Fruit fly (Drosophila melanogaster) whole organism, prepupa: ENCODE results near the gene CG31019.
A peak's percentile ranks its signal among the peaks of the same experiment; 100 is the strongest.

Experiments used
- Blimp-1 ChIP-seq: fragments of 200-800 bp; sonication (Bioruptor generic); optimal IDR thresholded peaks from 3 replicates; lab custom pipeline; 2017; ENCODE audit warnings: missing biosample characterization, missing genetic modification characterization, mild to moderate bottlenecking, moderate library complexity, missing genetic modification reagents
- CG10631 ChIP-seq: fragments of 200-800 bp; sonication (Bioruptor generic); optimal IDR thresholded peaks from 2 replicates; lab custom pipeline; 2016; ENCODE audit warnings: missing biosample characterization, missing genetic modification characterization
- CG11294 ChIP-seq: fragments of 200-800 bp; sonication (Bioruptor generic); IDR thresholded peaks from 2 replicates; pipeline ENCODE4 v1.3.6; 2022; ENCODE audit warnings: missing biosample characterization, missing genetic modification characterization
- CG11762 ChIP-seq: fragments of 200-800 bp; sonication (Bioruptor generic); optimal IDR thresholded peaks from 3 replicates; lab custom pipeline; 2016; ENCODE audit warnings: missing biosample characterization, missing genetic modification characterization; ENCODE audit not compliant: insufficient read depth
- CG11902 ChIP-seq: fragments of 200-800 bp; sonication (Bioruptor generic); optimal IDR thresholded peaks from 3 replicates; lab custom pipeline; 2016; ENCODE audit warnings: missing biosample characterization, missing genetic modification characterization
- CG31627 ChIP-seq: fragments of 200-800 bp; sonication (Bioruptor generic); optimal IDR thresholded peaks from 3 replicates; lab custom pipeline; 2016; ENCODE audit warnings: missing biosample characterization, missing genetic modification characterization
- CG32006 ChIP-seq: fragments of 200-800 bp; sonication (Bioruptor generic); optimal IDR thresholded peaks from 3 replicates; lab custom pipeline; 2017; ENCODE audit warnings: missing biosample characterization, mild to moderate bottlenecking, missing genetic modification characterization
- CG34406 ChIP-seq: fragments of 200-800 bp; sonication (Bioruptor generic); optimal IDR thresholded peaks from 3 replicates; lab custom pipeline; 2016; ENCODE audit warnings: missing biosample characterization, missing genetic modification characterization
- CG3919 ChIP-seq: fragments of 200-800 bp; sonication (Bioruptor generic); optimal IDR thresholded peaks from 3 replicates; lab custom pipeline; 2016; ENCODE audit warnings: missing biosample characterization, missing genetic modification characterization
- CG4318 ChIP-seq: fragments of 200-800 bp; sonication (Bioruptor generic); optimal IDR thresholded peaks from 3 replicates; lab custom pipeline; 2017; ENCODE audit warnings: missing biosample characterization, mild to moderate bottlenecking, missing genetic modification characterization
- CG6163 ChIP-seq: fragments of 200-800 bp; sonication (Bioruptor generic); IDR thresholded peaks from 3 replicates; pipeline ENCODE4 v1.3.6; 2022; ENCODE audit warnings: missing biosample characterization, missing genetic modification characterization
- CG6276 ChIP-seq: fragments of 200-800 bp; sonication (Bioruptor generic); optimal IDR thresholded peaks from 2 replicates; lab custom pipeline; 2017; ENCODE audit warnings: missing biosample characterization, mild to moderate bottlenecking, missing genetic modification characterization
- CG6792 ChIP-seq: fragments of 200-800 bp; sonication (Bioruptor generic); optimal IDR thresholded peaks from 3 replicates; lab custom pipeline; 2016; ENCODE audit warnings: missing biosample characterization, missing genetic modification characterization
- CG6808 ChIP-seq: fragments of 200-800 bp; sonication (Bioruptor generic); optimal IDR thresholded peaks from 3 replicates; lab custom pipeline; 2017; ENCODE audit warnings: missing biosample characterization, missing genetic modification characterization, mild to moderate bottlenecking, moderate library complexity, missing genetic modification reagents
- CG6854 ChIP-seq: fragments of 200-800 bp; sonication (Bioruptor generic); optimal IDR thresholded peaks from 2 replicates; lab custom pipeline; 2017; ENCODE audit warnings: missing biosample characterization, mild to moderate bottlenecking, missing genetic modification characterization
- CG8119 ChIP-seq: fragments of 200-800 bp; sonication (Bioruptor generic); IDR thresholded peaks from 3 replicates; pipeline ENCODE4 v1.3.6; 2022; ENCODE audit warnings: missing biosample characterization, missing genetic modification characterization
- CG8319 ChIP-seq: fragments of 200-800 bp; sonication (Bioruptor generic); optimal IDR thresholded peaks from 3 replicates; lab custom pipeline; 2016; ENCODE audit warnings: missing biosample characterization, missing genetic modification characterization
- CG8632 ChIP-seq: fragments of 200-800 bp; sonication (Bioruptor generic); optimal IDR thresholded peaks from 3 replicates; lab custom pipeline; 2016; ENCODE audit warnings: missing biosample characterization, missing genetic modification characterization
- Eip75B ChIP-seq: fragments of 200-800 bp; sonication (Bioruptor generic); optimal IDR thresholded peaks from 3 replicates; lab custom pipeline; 2016; ENCODE audit warnings: missing biosample characterization, missing genetic modification characterization
- Eip78C ChIP-seq: fragments of 200-800 bp; sonication (Bioruptor generic); peaks from one replicate; lab custom pipeline; 2016; ENCODE audit warnings: missing biosample characterization, missing genetic modification characterization
- Eip93F ChIP-seq: fragments of 200-800 bp; sonication (Bioruptor generic); optimal IDR thresholded peaks from 2 replicates; lab custom pipeline; 2016; ENCODE audit warnings: missing biosample characterization, mild to moderate bottlenecking, missing genetic modification characterization
- Ets21C ChIP-seq: fragments of 200-800 bp; sonication (Bioruptor generic); optimal IDR thresholded peaks from 3 replicates; lab custom pipeline; 2016; ENCODE audit warnings: missing biosample characterization, missing genetic modification characterization
- Ets96B ChIP-seq: fragments of 200-800 bp; optimal IDR thresholded peaks from 2 replicates; lab custom pipeline; 2019; ENCODE audit warnings: missing biosample characterization, mild to moderate bottlenecking, missing genetic modification characterization, moderate library complexity
- Hr38 ChIP-seq: sonication (Bioruptor generic); optimal IDR thresholded peaks from 2 replicates; lab custom pipeline; 2016; ENCODE audit warnings: missing biosample characterization, missing genetic modification characterization
- Lpt ChIP-seq: fragments of 200-800 bp; sonication (Bioruptor generic); optimal IDR thresholded peaks from 3 replicates; lab custom pipeline; 2016; ENCODE audit warnings: missing biosample characterization, missing genetic modification characterization
- Met ChIP-seq: fragments of 200-800 bp; sonication (Bioruptor generic); optimal IDR thresholded peaks from 3 replicates; lab custom pipeline; 2016; ENCODE audit warnings: missing biosample characterization, missing genetic modification characterization
- OdsH ChIP-seq: fragments of 200-800 bp; sonication (Bioruptor generic); optimal IDR thresholded peaks from 3 replicates; lab custom pipeline; 2016; ENCODE audit warnings: missing biosample characterization, missing genetic modification characterization
- Smox ChIP-seq: fragments of 200-800 bp; sonication (Bioruptor generic); optimal IDR thresholded peaks from 3 replicates; lab custom pipeline; 2016; ENCODE audit warnings: missing biosample characterization, missing genetic modification characterization
- Sox14 ChIP-seq: fragments of 200-800 bp; sonication (Bioruptor generic); optimal IDR thresholded peaks from 3 replicates; lab custom pipeline; 2016; ENCODE audit warnings: missing biosample characterization, missing genetic modification characterization
- achi ChIP-seq: fragments of 200-800 bp; sonication (Bioruptor generic); optimal IDR thresholded peaks from 3 replicates; lab custom pipeline; 2016; ENCODE audit warnings: missing biosample characterization, missing genetic modification characterization
- cyc ChIP-seq: fragments of 200-800 bp; sonication (Bioruptor generic); optimal IDR thresholded peaks from 3 replicates; lab custom pipeline; 2016; ENCODE audit warnings: missing biosample characterization, missing genetic modification characterization
- dac ChIP-seq: fragments of 200-800 bp; sonication (Bioruptor generic); optimal IDR thresholded peaks from 2 replicates; lab custom pipeline; 2017; ENCODE audit warnings: missing biosample characterization, mild to moderate bottlenecking, missing genetic modification characterization
- dsx ChIP-seq: fragments of 200-800 bp; optimal IDR thresholded peaks from 3 replicates; lab custom pipeline; 2019; ENCODE audit warnings: missing biosample characterization, mild to moderate bottlenecking, missing genetic modification characterization, moderate library complexity; ENCODE audit not compliant: poor library complexity, severe bottlenecking
- esn ChIP-seq: fragments of 200-800 bp; sonication (Bioruptor generic); optimal IDR thresholded peaks from 2 replicates; lab custom pipeline; 2016; ENCODE audit warnings: missing biosample characterization, mild to moderate bottlenecking, missing genetic modification characterization, moderate library complexity
- fd59A ChIP-seq: fragments of 200-800 bp; sonication (Bioruptor generic); optimal IDR thresholded peaks from 2 replicates; lab custom pipeline; 2017; ENCODE audit warnings: missing biosample characterization, mild to moderate bottlenecking, missing genetic modification characterization, missing genetic modification reagents
- fd85E ChIP-seq: fragments of 200-800 bp; sonication (Bioruptor generic); optimal IDR thresholded peaks from 3 replicates; lab custom pipeline; 2016; ENCODE audit warnings: missing biosample characterization, missing genetic modification characterization
- fkh ChIP-seq: fragments of 200-800 bp; sonication (Bioruptor generic); optimal IDR thresholded peaks from 3 replicates; lab custom pipeline; 2017; ENCODE audit warnings: missing biosample characterization, mild to moderate bottlenecking, missing genetic modification characterization, moderate library complexity
- net ChIP-seq: fragments of 200-800 bp; sonication (Bioruptor generic); optimal IDR thresholded peaks from 3 replicates; lab custom pipeline; 2016; ENCODE audit warnings: missing biosample characterization, missing genetic modification characterization
- pdm3 ChIP-seq: fragments of 200-800 bp; sonication (Bioruptor generic); optimal IDR thresholded peaks from 3 replicates; lab custom pipeline; 2016; ENCODE audit warnings: missing biosample characterization, missing genetic modification characterization
- salr ChIP-seq, 2 experiments: fragments of 200-800 bp; sonication (Bioruptor generic); optimal IDR thresholded peaks; 3 replicates each; lab custom pipeline; 2016 to 2018; ENCODE audit warnings: missing biosample characterization in 2 of 2, missing genetic modification characterization in 2 of 2, mild to moderate bottlenecking in 1 of 2

The CG31019 gene

DNA sequence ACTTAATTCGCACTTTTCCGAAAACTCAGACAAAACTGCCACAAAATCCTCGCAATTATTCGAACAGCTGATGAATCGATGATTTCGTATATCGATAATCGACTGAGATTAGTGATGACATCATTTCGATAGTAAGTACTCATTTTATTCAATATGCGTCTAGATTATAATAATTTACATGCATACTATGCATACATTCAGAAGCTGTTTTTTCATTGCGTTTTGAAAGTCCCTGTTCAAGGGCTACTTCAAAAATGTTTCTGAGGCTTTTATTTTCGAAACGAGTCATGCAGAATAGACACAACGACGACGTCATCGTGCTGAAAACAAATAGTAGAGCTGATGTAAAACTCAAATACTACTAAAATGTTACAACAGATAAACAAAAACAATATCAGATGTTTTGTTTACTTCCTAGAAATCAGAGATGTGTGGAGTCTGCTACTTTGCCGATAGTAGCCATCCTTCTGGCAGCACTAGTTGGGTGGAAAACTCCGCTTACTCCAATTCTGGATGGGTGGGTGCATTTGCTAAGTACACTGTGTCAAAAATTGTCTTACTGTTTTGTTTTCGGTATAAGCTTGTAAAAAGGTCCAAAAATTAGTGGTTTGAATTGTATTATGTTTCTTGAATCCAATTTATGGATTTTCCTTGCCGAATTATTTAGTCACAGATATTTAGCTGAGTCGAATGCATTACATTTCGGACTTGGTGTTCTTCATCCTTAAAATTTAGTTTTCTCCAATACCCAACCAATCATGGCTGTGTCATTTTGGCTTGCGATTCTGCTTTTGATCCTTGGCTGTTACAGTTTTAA is 4.8 kb downstream of the CG31019 start, which contains the start of the genes CG2246 and CG31021 (continued):
- TF ChIP-seq CG8632 (GFP tag; lab: Kevin White, UChicago) = no peak
- no peak for TF ChIP-seq achi (GFP tag; lab: Kevin White, UChicago)
- peak; percentile 9 for TF ChIP-seq CG11902 (GFP tag; lab: Kevin White, UChicago)
- peak; percentile 34 for TF ChIP-seq Smox (GFP tag; lab: Kevin White, UChicago)
- TF ChIP-seq CG6808 (GFP tag; lab: Kevin White, UChicago) = peak; percentile 93
- no peak for TF ChIP-seq CG34406 (GFP tag; lab: Kevin White, UChicago)
- TF ChIP-seq net = no peak
- TF ChIP-seq CG6163 = peak; percentile 54; the same call in 2 of the 3 replicates
- no peak for TF ChIP-seq CG6276 (GFP tag; lab: Kevin White, UChicago)
- TF ChIP-seq Blimp-1 (GFP tag; lab: Kevin White, UChicago) = no peak
- 0 out of 3 replicates have a peak, but pooled peaks have one; percentile 14 for TF ChIP-seq CG8119
- TF ChIP-seq esn (GFP tag; lab: Kevin White, UChicago) = peak; percentile 52
- TF ChIP-seq Lpt (GFP tag; lab: Kevin White, UChicago) = no peak
- TF ChIP-seq Eip93F (GFP tag; lab: Kevin White, UChicago) = peak; percentile 6
- TF ChIP-seq CG32006 (GFP tag; lab: Kevin White, UChicago) = no peak
- TF ChIP-seq CG10631 (GFP tag; lab: Kevin White, UChicago) = peak; percentile 58
- TF ChIP-seq CG6854 (GFP tag; lab: Kevin White, UChicago) = no peak
- peak; percentile 41 for TF ChIP-seq Met
- TF ChIP-seq salr (GFP tag; optimal IDR thresholded peaks at IDR 0.05; lab: Kevin White, UChicago) = no peak
- TF ChIP-seq CG11294 (GFP tag; lab: Robert Waterston, UW) = no peak
- no peak for TF ChIP-seq CG4318 (GFP tag; lab: Kevin White, UChicago)
- no peak for TF ChIP-seq fd85E (GFP tag; lab: Kevin White, UChicago)
- no peak for TF ChIP-seq Ets21C (GFP tag; lab: Kevin White, UChicago)
- TF ChIP-seq OdsH (GFP tag; lab: Kevin White, UChicago) = peak; percentile 34
- TF ChIP-seq Sox14 (GFP tag; lab: Kevin White, UChicago) = peak; percentile 27
- TF ChIP-seq dac (GFP tag; lab: Kevin White, UChicago) = no peak
- peak; percentile 14 for TF ChIP-seq CG3919 (GFP tag; lab: Kevin White, UChicago)
- peak; percentile 88 for TF ChIP-seq fkh
- TF ChIP-seq Eip75B (GFP tag; lab: Kevin White, UChicago) = peak; percentile 13
- TF ChIP-seq pdm3 (GFP tag; lab: Kevin White, UChicago) = peak; percentile 2
- TF ChIP-seq CG6792 (GFP tag; lab: Kevin White, UChicago) = peak; percentile 11
- TF ChIP-seq CG8319 (GFP tag; lab: Kevin White, UChicago) = peak; percentile 35
- TF ChIP-seq cyc = peak; percentile 30
- no peak for TF ChIP-seq dsx
- TF ChIP-seq Ets96B = no peak
- no peak for TF ChIP-seq fd59A (GFP tag; lab: Kevin White, UChicago)
- TF ChIP-seq Eip78C (GFP tag; lab: Kevin White, UChicago) = peak; percentile 67
- no peak for TF ChIP-seq CG11762 (GFP tag; lab: Kevin White, UChicago)

DNA sequence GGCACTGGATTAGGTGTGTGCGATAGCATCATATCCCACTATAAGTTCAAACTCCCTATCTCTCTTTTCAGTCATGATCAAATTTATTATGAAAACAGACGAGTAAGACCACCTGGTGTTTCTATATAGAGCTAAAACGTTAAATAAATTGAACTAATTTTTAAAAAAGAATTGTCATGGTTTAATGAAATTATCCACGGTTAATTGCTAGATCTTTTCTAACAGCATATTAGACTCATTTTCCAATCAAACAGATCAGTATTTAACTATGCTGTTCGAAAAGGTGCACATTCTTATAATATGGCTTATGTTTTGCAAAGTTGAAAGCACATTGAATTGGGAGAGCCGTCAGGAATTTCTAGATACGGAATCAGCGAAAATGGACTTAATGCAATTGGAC is 7.1 kb downstream of the CG31019 start, which contains the start of gene PH4alphaNE3:
Gene PH4alphaNE3, plus strand, starts transcription at position 301 of the 400 bp plus-strand sequence.
- TF ChIP-seq fd85E (GFP tag; lab: Kevin White, UChicago) (no peak), Eip78C (GFP tag; lab: Kevin White, UChicago) (no peak), CG31627 (GFP tag; lab: Kevin White, UChicago) (no peak), Hr38 (GFP tag; lab: Kevin White, UChicago) (no peak), CG6276 (GFP tag; lab: Kevin White, UChicago) (no peak), fkh (no peak), CG8119 (no peak)
